Worm (Caenorhabditis elegans) whole organism, midembryonic: ENCODE results near the gene C29F9.8.
A peak's percentile ranks its signal among the peaks of the same experiment; 100 is the strongest.

ENCODE experiments used
- T22C8.4 ChIP-seq: fragments of 200-800 bp; sonication (Bioruptor generic); IDR thresholded peaks from 2 replicates; pipeline ENCODE4 v1.3.6; 2022; ENCODE audit warnings: missing genetic modification characterization, missing compliant biosample characterization
- cog-1 ChIP-seq: sonication (generic microtip); optimal IDR thresholded peaks from 2 replicates; lab custom pipeline; 2016; ENCODE audit warnings: missing genetic modification characterization, missing compliant biosample characterization
- flt-1 ChIP-seq: fragments of 200-800 bp; sonication (Bioruptor generic); IDR thresholded peaks from 2 replicates; pipeline ENCODE4 v1.3.6; 2022; ENCODE audit warnings: missing genetic modification characterization, missing compliant biosample characterization
- med-1 ChIP-seq: sonication (generic microtip); optimal IDR thresholded peaks from 2 replicates; lab custom pipeline; 2017; ENCODE audit warnings: missing genetic modification characterization, mild to moderate bottlenecking, missing compliant biosample characterization, antibody characterized with exemption, missing genetic modification reagents; ENCODE audit not compliant: insufficient read depth
- ref-1 ChIP-seq: fragments of 200-800 bp; sonication (Bioruptor generic); conservative IDR thresholded peaks from 2 replicates; pipeline ENCODE4 v1.3.6; 2022; ENCODE audit warnings: missing genetic modification reagents, missing genetic modification characterization, missing compliant biosample characterization
- tab-1 ChIP-seq: fragments of 200-800 bp; sonication (Bioruptor generic); IDR thresholded peaks from 2 replicates; pipeline ENCODE4 v1.3.6; 2022; ENCODE audit warnings: missing genetic modification characterization, missing compliant biosample characterization
- ztf-23 ChIP-seq: fragments of 200-800 bp; sonication (Bioruptor generic); IDR thresholded peaks from 2 replicates; pipeline ENCODE4 v1.3.6; 2022; ENCODE audit warnings: missing genetic modification reagents, missing genetic modification characterization, missing compliant biosample characterization
- ztf-29 ChIP-seq: fragments of 200-800 bp; sonication (Bioruptor generic); IDR thresholded peaks from 2 replicates; pipeline ENCODE4 v1.3.6; 2022; ENCODE audit warnings: missing genetic modification reagents, missing genetic modification characterization, missing compliant biosample characterization

DNA sequence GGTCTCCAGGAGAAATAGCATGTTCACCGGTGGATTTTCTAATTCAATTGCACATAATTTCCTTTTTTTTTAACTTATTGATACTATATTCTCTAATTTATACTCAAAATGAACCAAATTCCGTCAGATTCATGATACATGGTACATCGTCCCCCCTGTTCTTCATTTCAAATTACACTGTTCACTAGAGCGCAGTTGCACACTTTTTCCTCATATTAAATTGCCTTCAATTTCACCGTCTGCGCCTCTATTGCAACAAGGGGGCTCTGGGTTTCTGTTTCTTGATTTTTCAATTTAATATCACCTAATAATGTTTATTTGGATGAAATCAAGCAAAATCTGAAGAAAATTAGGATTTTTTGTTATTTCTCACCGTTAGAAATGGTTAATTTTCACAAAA is 34.7 kb upstream of the C29F9.8 start:
- TF ChIP-seq T22C8.4 (GFP tag; lab: Robert Waterston, UW), result no peak
- no peak for TF ChIP-seq flt-1 (GFP tag; lab: Robert Waterston, UW)
- TF ChIP-seq cog-1 (tag; lab: Kevin White, UChicago), result peak; percentile 5
- no peak for TF ChIP-seq med-1 (GFP tag; lab: Kevin White, UChicago)
- no peak for TF ChIP-seq ztf-29
- no peak for TF ChIP-seq ztf-23 (GFP tag; lab: Robert Waterston, UW)
- no peak for TF ChIP-seq ref-1
- no peak for TF ChIP-seq tab-1 (GFP tag; lab: Robert Waterston, UW)
